Worm (Caenorhabditis elegans): ENCODE measurements around the gene K05F1.8.

DNA sequence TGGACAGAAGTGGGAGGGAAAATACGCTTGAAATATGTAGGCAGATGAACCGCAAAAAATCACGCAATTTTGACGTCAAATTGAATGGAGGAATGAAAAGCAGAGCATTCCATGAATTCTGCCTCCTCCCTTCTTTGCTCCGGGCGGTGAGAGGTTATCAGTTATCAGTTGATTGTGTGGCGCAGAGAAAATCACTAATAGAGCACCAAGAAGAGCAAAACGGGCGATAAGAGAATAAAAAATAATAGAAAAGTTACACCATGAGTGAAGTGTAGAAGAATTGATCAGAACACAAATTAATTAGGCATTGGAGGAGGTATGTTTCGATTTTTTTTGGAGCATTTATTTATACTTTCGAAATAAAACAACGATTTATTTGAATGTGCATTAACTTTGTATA, 7.1 kb upstream of the K05F1.8 start:
- no peak for TF ChIP-seq F13C5.2 (tag; optimal IDR thresholded peaks at IDR 0.05)
- TF ChIP-seq scrt-1 (GFP tag; IDR thresholded peaks at IDR 0.05): no peak
- TF ChIP-seq ama-1 (optimal IDR thresholded peaks at IDR 0.05): no peak
- no peak for TF ChIP-seq pes-1 (GFP tag; IDR thresholded peaks at IDR 0.05)
- TF ChIP-seq hmg-4 (GFP tag; optimal IDR thresholded peaks at IDR 0.05): no peak
